Worm (Caenorhabditis elegans): Measurements from ENCODE around the gene T24E12.2.

Gene T24E12.2

DNA sequence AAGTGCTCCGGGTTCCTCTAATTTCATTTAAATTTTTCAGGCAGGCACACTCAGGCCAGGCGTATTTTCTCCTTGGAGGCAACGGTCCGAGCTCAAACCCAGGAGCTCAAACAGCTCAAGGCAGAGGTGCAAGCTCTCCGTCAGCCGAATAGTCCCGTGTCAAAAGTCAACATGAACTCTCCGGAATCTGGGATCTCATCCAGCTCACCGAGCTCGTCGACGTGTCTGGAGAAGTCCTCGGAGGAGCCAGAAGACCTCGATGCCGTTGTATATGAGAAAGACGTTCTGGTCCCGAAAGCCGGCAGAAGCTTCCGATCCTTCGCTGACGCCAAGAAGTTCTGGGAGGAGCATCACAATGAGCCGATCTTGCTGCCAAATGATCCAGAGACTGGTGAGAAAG lies 3.0 kb downstream of the T24E12.2 start:
- TF ChIP-seq jun-1 (tag; optimal IDR thresholded peaks at IDR 0.05), result no peak
- no peak for TF ChIP-seq nhr-76 (tag; optimal IDR thresholded peaks at IDR 0.05)
- TF ChIP-seq R02D3.7 (tag; optimal IDR thresholded peaks at IDR 0.05), result no peak
- no peak for TF ChIP-seq nhr-28 (tag; optimal IDR thresholded peaks at IDR 0.05)
- TF ChIP-seq elt-2 (tag; optimal IDR thresholded peaks at IDR 0.05), result no peak
- no peak for TF ChIP-seq skn-1 (tag; optimal IDR thresholded peaks at IDR 0.05)
- TF ChIP-seq unc-62 (GFP tag; optimal IDR thresholded peaks at IDR 0.05), result no peak
- TF ChIP-seq nhr-43 (tag; optimal IDR thresholded peaks at IDR 0.05; ENCODE audit: poor library complexity, severe bottlenecking), result no peak
- no peak for TF ChIP-seq lsy-12 (tag; optimal IDR thresholded peaks at IDR 0.05)
- TF ChIP-seq fos-1 (tag; optimal IDR thresholded peaks at IDR 0.05), result no peak
- TF ChIP-seq ceh-16 (tag; optimal IDR thresholded peaks at IDR 0.05), result no peak
- TF ChIP-seq egl-5 (tag; optimal IDR thresholded peaks at IDR 0.05), result no peak
- TF ChIP-seq zag-1 (tag; optimal IDR thresholded peaks at IDR 0.05), result no peak
- no peak for TF ChIP-seq nhr-23 (tag; optimal IDR thresholded peaks at IDR 0.05)

DNA sequence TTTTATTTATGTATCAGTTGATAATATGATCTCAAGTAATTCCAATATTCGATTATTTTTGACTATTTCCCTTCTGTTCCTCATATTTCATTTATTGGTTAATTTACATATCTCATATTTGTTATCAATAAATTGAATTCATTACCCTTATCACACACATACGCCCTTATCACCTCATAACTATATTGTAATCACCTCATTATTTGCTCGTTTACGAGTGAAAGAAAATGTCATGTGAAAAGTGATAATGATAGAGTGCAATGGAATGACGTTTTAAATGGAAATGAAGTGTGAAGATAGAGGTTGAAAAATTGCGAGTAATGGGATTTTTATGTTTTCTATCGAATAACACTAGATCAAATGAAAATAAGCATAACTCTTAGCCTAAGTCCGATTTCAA lies 3.8 kb downstream of the T24E12.2 start:
- TF ChIP-seq egl-27 (tag; optimal IDR thresholded peaks at IDR 0.05), result peak; percentile 46
- no peak for TF ChIP-seq ceh-16 (tag; optimal IDR thresholded peaks at IDR 0.05)
- no peak for TF ChIP-seq mdl-1 (tag; optimal IDR thresholded peaks at IDR 0.05)
- peak; percentile 63 for TF ChIP-seq fos-1 (tag; optimal IDR thresholded peaks at IDR 0.05)
- TF ChIP-seq egl-5 (tag; optimal IDR thresholded peaks at IDR 0.05), result no peak
- peak; percentile 92 for TF ChIP-seq pha-4 (tag; optimal IDR thresholded peaks at IDR 0.05)
- peak; percentile 96 for TF ChIP-seq jun-1 (tag; optimal IDR thresholded peaks at IDR 0.05)
- peak; percentile 100 for TF ChIP-seq elt-2 (tag; optimal IDR thresholded peaks at IDR 0.05)
- TF ChIP-seq pqm-1 (tag; optimal IDR thresholded peaks at IDR 0.05), result peak; percentile 100
- TF ChIP-seq skn-1 (tag; optimal IDR thresholded peaks at IDR 0.05), result peak; percentile 35
- no peak for TF ChIP-seq lin-15B (tag; optimal IDR thresholded peaks at IDR 0.05)

- TF ChIP-seq ama-1 (optimal IDR thresholded peaks at IDR 0.05) (no peak), nhr-67 (tag; optimal IDR thresholded peaks at IDR 0.05) (no peak), nhr-28 (tag; optimal IDR thresholded peaks at IDR 0.05) (no peak), nhr-77 (tag; optimal IDR thresholded peaks at IDR 0.05) (no peak), jun-1 (tag; optimal IDR thresholded peaks at IDR 0.05) (no peak), hmg-11 (tag; optimal IDR thresholded peaks at IDR 0.05) (no peak), skn-1 (tag; optimal IDR thresholded peaks at IDR 0.05) (no peak), tbx-2 (tag; optimal IDR thresholded peaks at IDR 0.05) (no peak), ceh-16 (tag; optimal IDR thresholded peaks at IDR 0.05) (no peak), aly-2 (tag; optimal IDR thresholded peaks at IDR 0.05) (no peak), pha-4 (tag; optimal IDR thresholded peaks at IDR 0.05) (no peak), ceh-82 (tag; optimal IDR thresholded peaks at IDR 0.05) (no peak), elt-2 (tag; optimal IDR thresholded peaks at IDR 0.05) (no peak), nhr-11 (tag; optimal IDR thresholded peaks at IDR 0.05) (no peak), nhr-12 (tag; optimal IDR thresholded peaks at IDR 0.05) (no peak), daf-12 (tag; optimal IDR thresholded peaks at IDR 0.05) (no peak), lin-39 (tag; optimal IDR thresholded peaks at IDR 0.05) (no peak), unc-62 (GFP tag; optimal IDR thresholded peaks at IDR 0.05) (no peak), lsy-12 (tag; optimal IDR thresholded peaks at IDR 0.05) (no peak)
Observed at ce11 chrII:3787151-3787550, 4.4 kb downstream of the T24E12.2 start, which contains the start of gene T24E12.13. Gene T24E12.13 (plus strand): TSS chrII:3787451.

DNA sequence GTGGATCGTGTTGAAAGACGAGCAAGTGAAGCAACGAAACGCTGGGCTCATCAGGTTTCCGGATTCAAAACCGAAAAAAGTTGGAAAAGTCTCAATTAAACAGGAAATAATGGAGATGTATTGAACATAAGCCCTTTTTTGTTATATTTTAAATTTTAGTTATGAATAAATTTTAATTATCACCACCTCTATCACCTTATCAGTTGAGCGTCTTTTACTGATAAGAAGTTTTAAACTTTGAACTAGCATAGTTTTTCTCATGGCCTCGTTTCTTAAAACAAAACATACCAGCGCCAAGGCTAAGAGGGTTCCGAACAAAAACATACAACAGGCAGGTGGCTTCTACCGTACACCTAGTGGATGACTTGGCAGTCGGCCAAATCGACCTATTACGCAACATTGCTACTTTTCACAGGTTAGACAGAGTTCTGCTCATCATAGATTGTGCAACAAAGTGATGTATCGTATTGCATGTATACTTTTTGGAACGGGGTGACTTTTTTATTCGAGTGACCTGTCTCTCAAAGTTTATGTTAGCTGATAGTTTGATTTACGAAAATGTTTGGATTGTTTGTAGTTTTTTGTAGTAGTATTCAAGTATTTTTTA lies 5.7 kb downstream of the T24E12.2 start:
- TF ChIP-seq pqm-1 (tag; optimal IDR thresholded peaks at IDR 0.05) (peak; percentile 7), elt-2 (tag; optimal IDR thresholded peaks at IDR 0.05) (peak; percentile 58), daf-12 (tag; optimal IDR thresholded peaks at IDR 0.05) (no peak)

ce11 chrII:3793336-3793735 lies 10.6 kb downstream of the T24E12.2 start, which contains the start of gene fbxb-99:
Gene fbxb-99 (minus strand): TSS chrII:3793436.
- no peak for TF ChIP-seq nfya-1 (tag; optimal IDR thresholded peaks at IDR 0.05; ENCODE audit: insufficient read depth)
- TF ChIP-seq nhr-76 (tag; optimal IDR thresholded peaks at IDR 0.05), result no peak
- no peak for TF ChIP-seq zag-1 (tag; optimal IDR thresholded peaks at IDR 0.05)
- no peak for TF ChIP-seq pha-4 (tag; optimal IDR thresholded peaks at IDR 0.05)
- no peak for TF ChIP-seq mml-1 (tag; optimal IDR thresholded peaks at IDR 0.05)
- no peak for TF ChIP-seq ZK546.5 (tag; optimal IDR thresholded peaks at IDR 0.05)
- TF ChIP-seq nhr-23 (tag; optimal IDR thresholded peaks at IDR 0.05), result no peak
- TF ChIP-seq mdl-1 (tag; optimal IDR thresholded peaks at IDR 0.05), result no peak
- no peak for TF ChIP-seq nhr-77 (tag; optimal IDR thresholded peaks at IDR 0.05)
- no peak for TF ChIP-seq elt-1 (tag; optimal IDR thresholded peaks at IDR 0.05)

Data from whole organism, L3 larva.